Worm (Caenorhabditis elegans) whole organism, L4/young adult: ENCODE results near the gene F32E10.5.

ENCODE experiments used
- W03F9.2 ChIP-seq: fragments of 150-350 bp; optimal IDR thresholded peaks from 2 replicates; lab custom pipeline; 2014; ENCODE audit warnings: missing biosample characterization, missing genetic modification characterization
- dao-5 ChIP-seq: sonication (generic microtip); optimal IDR thresholded peaks from 2 replicates; lab custom pipeline; 2016; ENCODE audit warnings: missing genotype, missing genetic modification characterization, moderate library complexity, missing compliant biosample characterization
- him-1 ChIP-seq: sonication (generic microtip); optimal IDR thresholded peaks from 2 replicates; lab custom pipeline; 2016; ENCODE audit warnings: missing genotype, missing genetic modification reagents, missing genetic modification characterization, missing compliant biosample characterization

Gene F32E10.5

ce11 chrIV:7578281-7578680 lies at the start of gene F32E10.5:
Gene F32E10.5 (minus strand): TSS chrIV:7578381.
- TF ChIP-seq dao-5 (no peak), him-1 (tag; lab: Kevin White, UChicago) (no peak), W03F9.2 (tag; lab: Kevin White, UChicago) (no peak)

ce11 chrIV:7623868-7624267 lies 45.7 kb upstream of the F32E10.5 start:
- peak; percentile 66 for TF ChIP-seq him-1 (tag; lab: Kevin White, UChicago)
- no peak for TF ChIP-seq W03F9.2 (tag; lab: Kevin White, UChicago)
- TF ChIP-seq dao-5, result no peak

ce11 chrIV:7623078-7623477 lies 44.9 kb upstream of the F32E10.5 start:
- TF ChIP-seq dao-5, result no peak
- no peak for TF ChIP-seq W03F9.2 (tag; lab: Kevin White, UChicago)
- no peak for TF ChIP-seq him-1 (tag; lab: Kevin White, UChicago)

- TF ChIP-seq him-1 (tag; lab: Kevin White, UChicago), result no peak
- no peak for TF ChIP-seq dao-5
- TF ChIP-seq W03F9.2 (tag; lab: Kevin White, UChicago), result no peak
Measured at ce11 chrIV:7620450-7620849, 42.3 kb upstream of the F32E10.5 start.

- TF ChIP-seq W03F9.2 (tag; lab: Kevin White, UChicago), result no peak
- TF ChIP-seq him-1 (tag; lab: Kevin White, UChicago), result peak; percentile 65
Measured at ce11 chrIV:7619261-7619660, 41.1 kb upstream of the F32E10.5 start.

- no peak for TF ChIP-seq him-1 (tag; lab: Kevin White, UChicago)
Measured at ce11 chrIV:7612523-7612922, 34.3 kb upstream of the F32E10.5 start.

- no peak for TF ChIP-seq W03F9.2 (tag; lab: Kevin White, UChicago)
- TF ChIP-seq him-1 (tag; lab: Kevin White, UChicago), result peak; percentile 34
Measured at ce11 chrIV:7611396-7611795, 33.2 kb upstream of the F32E10.5 start.

ce11 chrIV:7608111-7608510 lies 29.9 kb upstream of the F32E10.5 start:
- TF ChIP-seq dao-5 (no peak), W03F9.2 (tag; lab: Kevin White, UChicago) (no peak), him-1 (tag; lab: Kevin White, UChicago) (no peak)

ce11 chrIV:7605413-7605812 lies 27.2 kb upstream of the F32E10.5 start:
- no peak for TF ChIP-seq dao-5
- TF ChIP-seq him-1 (tag; lab: Kevin White, UChicago), result no peak
- no peak for TF ChIP-seq W03F9.2 (tag; lab: Kevin White, UChicago)

- no peak for TF ChIP-seq him-1 (tag; lab: Kevin White, UChicago)
- no peak for TF ChIP-seq W03F9.2 (tag; lab: Kevin White, UChicago)
- no peak for TF ChIP-seq dao-5
Measured at ce11 chrIV:7588631-7589030, 10.4 kb upstream of the F32E10.5 start, which contains the start of gene cla-1. Gene cla-1 (plus strand): TSS chrIV:7588931.

ce11 chrIV:7586972-7587371 lies 8.8 kb upstream of the F32E10.5 start:
- TF ChIP-seq him-1 (tag; lab: Kevin White, UChicago) (no peak), W03F9.2 (tag; lab: Kevin White, UChicago) (no peak), dao-5 (no peak)

- TF ChIP-seq dao-5 (no peak), W03F9.2 (tag; lab: Kevin White, UChicago) (no peak), him-1 (tag; lab: Kevin White, UChicago) (peak; percentile 14)
Measured at ce11 chrIV:7585273-7585882, 7.2 kb upstream of the F32E10.5 start.

ce11 chrIV:7580062-7580614 lies 2.0 kb upstream of the F32E10.5 start, which contains the start of the genes cec-5 and nol-10:
Gene cec-5 (minus strand): TSS chrIV:7580112.
Gene nol-10 (plus strand): TSS chrIV:7580597.
- TF ChIP-seq him-1 (tag; lab: Kevin White, UChicago) (no peak), W03F9.2 (tag; lab: Kevin White, UChicago) (peak; percentile 95), dao-5 (no peak)

- TF ChIP-seq him-1 (tag; lab: Kevin White, UChicago) (no peak), dao-5 (no peak), W03F9.2 (tag; lab: Kevin White, UChicago) (no peak)
Measured at ce11 chrIV:7575147-7575768, 2.9 kb downstream of the F32E10.5 start, which contains the start of gene cec-4. Gene cec-4 (plus strand): TSS chrIV:7575718.
